Fruit fly (Drosophila melanogaster) whole organism, embryonic: ENCODE results near the gene stas.
A peak's percentile ranks its signal among the peaks of the same experiment; 100 is the strongest.

Experiments
- Asciz ChIP-seq: fragments of 200-800 bp; sonication (Bioruptor generic); optimal IDR thresholded peaks from 2 replicates; lab custom pipeline; 2017; ENCODE audit warnings: missing biosample characterization, mild to moderate bottlenecking, missing genetic modification characterization, missing genetic modification reagents
- CG10209 ChIP-seq: fragments of 200-800 bp; sonication (Bioruptor generic); optimal IDR thresholded peaks from 3 replicates; lab custom pipeline; 2017; ENCODE audit warnings: missing biosample characterization, mild to moderate bottlenecking, missing genetic modification characterization, missing genetic modification reagents
- CG1024 ChIP-seq: fragments of 200-800 bp; sonication (Bioruptor generic); IDR thresholded peaks from 2 replicates; pipeline ENCODE4 v1.3.6; 2022; ENCODE audit warnings: missing biosample characterization, missing genetic modification characterization
- CG10267 ChIP-seq: fragments of 200-800 bp; sonication (Bioruptor generic); optimal IDR thresholded peaks from 2 replicates; lab custom pipeline; 2018; ENCODE audit warnings: missing biosample characterization, mild to moderate bottlenecking, missing genetic modification characterization, moderate library complexity
- CG10366 ChIP-seq: fragments of 200-800 bp; sonication (Bioruptor generic); IDR thresholded peaks from 2 replicates; pipeline ENCODE4 v1.3.6; 2022; ENCODE audit warnings: missing biosample characterization, missing genetic modification characterization
- CG10959 ChIP-seq: fragments of 200-800 bp; sonication (Bioruptor generic); IDR thresholded peaks from 2 replicates; pipeline ENCODE4 v1.3.6; 2022; ENCODE audit warnings: missing biosample characterization, missing genetic modification characterization
- CG11456 ChIP-seq: fragments of 200-800 bp; sonication (Bioruptor generic); IDR thresholded peaks from 3 replicates; pipeline ENCODE4 v1.3.6; 2022; ENCODE audit warnings: missing biosample characterization, missing genetic modification characterization
- CG13424 ChIP-seq: fragments of 200-800 bp; sonication (Bioruptor generic); optimal IDR thresholded peaks from 2 replicates; lab custom pipeline; 2019; ENCODE audit warnings: missing biosample characterization, mild to moderate bottlenecking, missing genetic modification characterization, moderate library complexity
- CG14014 ChIP-seq: fragments of 200-800 bp; sonication (Bioruptor generic); IDR thresholded peaks from 2 replicates; pipeline ENCODE4 v1.3.6; 2022; ENCODE audit warnings: missing biosample characterization, missing genetic modification characterization
- CG14710 ChIP-seq: fragments of 200-800 bp; sonication (Bioruptor generic); optimal IDR thresholded peaks from 3 replicates; lab custom pipeline; 2019; ENCODE audit warnings: missing biosample characterization, mild to moderate bottlenecking, missing genetic modification characterization, moderate library complexity
- CG15479 ChIP-seq: fragments of 200-800 bp; sonication (Bioruptor generic); optimal IDR thresholded peaks from 3 replicates; lab custom pipeline; 2019; ENCODE audit warnings: missing biosample characterization, mild to moderate bottlenecking, missing genetic modification characterization, moderate library complexity
- CG17829 ChIP-seq: fragments of 200-800 bp; optimal IDR thresholded peaks from 2 replicates; lab custom pipeline; 2019; ENCODE audit warnings: missing biosample characterization, mild to moderate bottlenecking, missing genetic modification characterization, moderate library complexity
- CG1832 ChIP-seq: fragments of 200-800 bp; sonication (Bioruptor generic); optimal IDR thresholded peaks from 2 replicates; lab custom pipeline; 2017; ENCODE audit warnings: missing biosample characterization, mild to moderate bottlenecking, missing genetic modification characterization, inconsistent platforms
- CG2199 ChIP-seq: fragments of 200-800 bp; sonication (Bioruptor generic); IDR thresholded peaks from 3 replicates; pipeline ENCODE4 v1.3.6; 2022; ENCODE audit warnings: missing biosample characterization, missing genetic modification characterization
- CG2875 ChIP-seq: fragments of 200-800 bp; sonication (Bioruptor generic); optimal IDR thresholded peaks from 2 replicates; lab custom pipeline; 2017; ENCODE audit warnings: missing biosample characterization, mild to moderate bottlenecking, missing genetic modification characterization, missing genetic modification reagents
- CG6654 ChIP-seq: fragments of 200-800 bp; sonication (Bioruptor generic); optimal IDR thresholded peaks from 2 replicates; lab custom pipeline; 2017; ENCODE audit warnings: missing biosample characterization, mild to moderate bottlenecking, missing genetic modification characterization
- CG6813 ChIP-seq: fragments of 200-800 bp; sonication (Bioruptor generic); optimal IDR thresholded peaks from 2 replicates; lab custom pipeline; 2017; ENCODE audit warnings: missing biosample characterization, missing genetic modification characterization, mild to moderate bottlenecking, moderate library complexity, missing genetic modification reagents
- CG7839 ChIP-seq: fragments of 200-800 bp; sonication (Bioruptor generic); optimal IDR thresholded peaks from 3 replicates; lab custom pipeline; 2018; ENCODE audit warnings: missing biosample characterization, mild to moderate bottlenecking, missing genetic modification characterization, moderate library complexity
- CG7963 ChIP-seq: fragments of 200-800 bp; sonication (Bioruptor generic); IDR thresholded peaks from 3 replicates; pipeline ENCODE4 v1.3.6; 2022; ENCODE audit warnings: missing biosample characterization, missing genetic modification characterization; ENCODE audit not compliant: partially characterized antibody
- CG8281 ChIP-seq: fragments of 200-800 bp; sonication (Bioruptor generic); optimal IDR thresholded peaks from 2 replicates; lab custom pipeline; 2018; ENCODE audit warnings: missing biosample characterization, mild to moderate bottlenecking, missing genetic modification characterization, moderate library complexity
- CG8944 ChIP-seq: fragments of 200-800 bp; sonication (Bioruptor generic); optimal IDR thresholded peaks from 3 replicates; lab custom pipeline; 2016; ENCODE audit warnings: missing biosample characterization, missing genetic modification characterization
- CG9609 ChIP-seq: fragments of 200-800 bp; sonication (Bioruptor generic); optimal IDR thresholded peaks from 3 replicates; lab custom pipeline; 2016; ENCODE audit warnings: missing biosample characterization, missing genetic modification characterization
- Camta ChIP-seq: fragments of 200-800 bp; sonication (Bioruptor generic); optimal IDR thresholded peaks from 2 replicates; lab custom pipeline; 2016; ENCODE audit warnings: missing biosample characterization, missing genetic modification characterization
- Dfd ChIP-seq, 2 experiments: fragments of >200 bp; optimal IDR thresholded peaks; 2 replicates each; lab custom pipeline; 2017; ENCODE audit warnings: missing biosample characterization in 2 of 2, missing genetic modification characterization in 2 of 2
- Dip2 ChIP-seq: fragments of 200-800 bp; sonication (Bioruptor generic); IDR thresholded peaks from 2 replicates; pipeline ENCODE4 v1.3.6; 2022; ENCODE audit warnings: missing biosample characterization, missing genetic modification characterization
- Eip74EF ChIP-seq, 2 experiments: fragments of 200-800 bp in 1 of 2; fragments of >200 bp in 1 of 2; sonication (Bioruptor generic) in 1 of 2; optimal IDR thresholded peaks; 2 replicates each; lab custom pipeline; 2017 to 2019; ENCODE audit warnings: missing biosample characterization in 2 of 2, missing genetic modification characterization in 2 of 2, mild to moderate bottlenecking in 1 of 2, moderate library complexity in 1 of 2
- Elba2 ChIP-seq: fragments of 200-800 bp; sonication (Bioruptor generic); optimal IDR thresholded peaks from 3 replicates; lab custom pipeline; 2016; ENCODE audit warnings: missing biosample characterization, missing genetic modification characterization
- Gsc ChIP-seq: fragments of 200-800 bp; sonication (Bioruptor generic); IDR thresholded peaks from 2 replicates; pipeline ENCODE4 v1.3.6; 2022; ENCODE audit warnings: missing biosample characterization, missing genetic modification characterization
- Hand ChIP-seq: fragments of 200-800 bp; sonication (Bioruptor generic); optimal IDR thresholded peaks from 2 replicates; lab custom pipeline; 2017; ENCODE audit warnings: mild to moderate bottlenecking, missing biosample characterization, missing genetic modification reagents, missing genetic modification characterization
- Hey ChIP-seq: fragments of 200-800 bp; sonication (Bioruptor generic); optimal IDR thresholded peaks from 3 replicates; lab custom pipeline; 2018; ENCODE audit warnings: missing biosample characterization, mild to moderate bottlenecking, missing genetic modification characterization
- Meics ChIP-seq: fragments of 200-800 bp; sonication (Bioruptor generic); optimal IDR thresholded peaks from 2 replicates; lab custom pipeline; 2017; ENCODE audit warnings: missing biosample characterization, mild to moderate bottlenecking, missing genetic modification characterization
- Optix ChIP-seq: fragments of 200-800 bp; sonication (Bioruptor generic); IDR thresholded peaks from 3 replicates; pipeline ENCODE4 v1.3.6; 2022; ENCODE audit warnings: missing biosample characterization, missing genetic modification characterization
- Taf1 ChIP-seq: fragments of 200-800 bp; sonication (Bioruptor generic); IDR thresholded peaks from 2 replicates; pipeline ENCODE4 v1.3.6; 2022; ENCODE audit warnings: missing biosample characterization, missing genetic modification characterization
- Xrp1 ChIP-seq: fragments of 200-800 bp; sonication (Bioruptor generic); IDR thresholded peaks from 2 replicates; pipeline ENCODE4 v1.3.6; 2022; ENCODE audit warnings: missing biosample characterization, missing genetic modification characterization
- ase ChIP-seq: fragments of 200-800 bp; sonication (Bioruptor generic); IDR thresholded peaks from 3 replicates; pipeline ENCODE4 v1.3.6; 2022; ENCODE audit warnings: missing biosample characterization, missing genetic modification characterization
- bab2 ChIP-seq: fragments of 200-800 bp; sonication (Bioruptor generic); optimal IDR thresholded peaks from 2 replicates; lab custom pipeline; 2016; ENCODE audit warnings: missing biosample characterization, missing genetic modification characterization
- croc ChIP-seq: fragments of 200-800 bp; sonication (Bioruptor generic); conservative IDR thresholded peaks from 3 replicates; pipeline ENCODE4 v1.3.6; 2022; ENCODE audit warnings: missing biosample characterization, missing genetic modification characterization
- dimm ChIP-seq: fragments of 200-800 bp; sonication (Bioruptor generic); IDR thresholded peaks from 2 replicates; pipeline ENCODE4 v1.3.6; 2022; ENCODE audit warnings: missing biosample characterization, missing genetic modification characterization
- emc ChIP-seq: fragments of 200-800 bp; sonication (Bioruptor generic); optimal IDR thresholded peaks from 2 replicates; lab custom pipeline; 2016; ENCODE audit warnings: missing biosample characterization, missing genetic modification characterization
- exex ChIP-seq: fragments of 200-800 bp; sonication (Bioruptor generic); optimal IDR thresholded peaks from 4 replicates; lab custom pipeline; 2018; ENCODE audit warnings: missing biosample characterization, mild to moderate bottlenecking, missing genetic modification characterization, moderate library complexity
- gem ChIP-seq: fragments of 200-800 bp; sonication (Bioruptor generic); optimal IDR thresholded peaks from 2 replicates; lab custom pipeline; 2019; ENCODE audit warnings: missing biosample characterization, mild to moderate bottlenecking, missing genetic modification characterization, moderate library complexity
- insv ChIP-seq, 2 experiments: fragments of 200-800 bp; sonication (Bioruptor generic); optimal IDR thresholded peaks; 3 replicates each; lab custom pipeline; 2016 to 2018; ENCODE audit warnings: missing biosample characterization in 2 of 2, missing genetic modification characterization in 2 of 2
- inv ChIP-seq: fragments of 200-800 bp; sonication (Bioruptor generic); IDR thresholded peaks from 2 replicates; pipeline ENCODE4 v1.3.6; 2022; ENCODE audit warnings: missing biosample characterization, missing genetic modification characterization; ENCODE audit not compliant: partially characterized antibody
- mirr ChIP-seq: fragments of 200-800 bp; sonication (Bioruptor generic); optimal IDR thresholded peaks from 3 replicates; lab custom pipeline; 2018; ENCODE audit warnings: missing biosample characterization, mild to moderate bottlenecking, missing genetic modification characterization
- p53 ChIP-seq: fragments of 200-800 bp; sonication (Bioruptor generic); optimal IDR thresholded peaks from 2 replicates; lab custom pipeline; 2016; ENCODE audit warnings: missing biosample characterization, missing genetic modification characterization
- pho ChIP-seq: fragments of 200-800 bp; sonication (Bioruptor generic); optimal IDR thresholded peaks from 2 replicates; lab custom pipeline; 2016; ENCODE audit warnings: missing biosample characterization, missing genetic modification characterization
- seq ChIP-seq: fragments of 200-800 bp; sonication (Bioruptor generic); IDR thresholded peaks from 2 replicates; pipeline ENCODE4 v1.3.6; 2022; ENCODE audit warnings: missing biosample characterization, missing genetic modification characterization
- sna ChIP-seq: fragments of 200-800 bp; sonication (Bioruptor generic); IDR thresholded peaks from 2 replicates; pipeline ENCODE4 v1.3.6; 2022; ENCODE audit warnings: missing biosample characterization, missing genetic modification characterization; ENCODE audit not compliant: partially characterized antibody
- tap ChIP-seq: fragments of 200-800 bp; optimal IDR thresholded peaks from 3 replicates; lab custom pipeline; 2019; ENCODE audit warnings: missing biosample characterization, mild to moderate bottlenecking, missing genetic modification characterization, moderate library complexity
- tin ChIP-seq: fragments of 200-800 bp; sonication (Bioruptor generic); optimal IDR thresholded peaks from 3 replicates; lab custom pipeline; 2016; ENCODE audit warnings: missing biosample characterization, missing genetic modification characterization
- wor ChIP-seq: fragments of 200-800 bp; sonication (Bioruptor generic); IDR thresholded peaks from 2 replicates; pipeline ENCODE4 v1.3.6; 2022; ENCODE audit warnings: missing biosample characterization, missing genetic modification characterization

stas gene

DNA sequence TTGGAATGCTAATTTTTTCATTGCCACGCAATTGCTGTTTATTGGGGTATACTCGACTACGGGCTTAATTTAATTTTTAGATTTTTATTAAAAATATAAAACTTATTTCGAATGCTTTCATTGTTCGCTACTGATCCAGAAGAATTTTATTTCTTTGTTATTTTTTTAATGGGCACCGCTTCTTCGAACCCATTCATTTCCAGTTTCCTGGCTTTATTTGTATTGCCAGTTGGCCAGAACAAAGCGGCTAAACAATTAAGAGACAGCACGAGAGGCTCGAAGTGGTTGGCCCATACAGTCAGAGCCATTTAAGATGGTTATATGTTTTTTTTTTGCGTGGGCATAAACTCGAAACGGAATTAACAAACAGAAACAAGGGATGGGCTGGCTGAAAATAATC is 31.9 kb downstream of the stas start (continued):
- TF ChIP-seq sna (GFP tag; lab: Robert Waterston, UW) (no peak), inv (GFP tag; lab: Robert Waterston, UW) (no peak), CG11456 (GFP tag; lab: Robert Waterston, UW) (peak; percentile 89), CG8944 (GFP tag; lab: Kevin White, UChicago) (no peak), CG2875 (peak; percentile 18), CG14014 (GFP tag; lab: Robert Waterston, UW) (peak; percentile 87), CG13424 (tag; lab: Kevin White, UChicago) (peak; percentile 75), Camta (GFP tag; lab: Kevin White, UChicago) (peak; percentile 12), Dfd (GFP tag; optimal IDR thresholded peaks at IDR 0.05; lab: Kevin White, UChicago) (no peak), bab2 (GFP tag; lab: Kevin White, UChicago) (peak; percentile 14), Optix (GFP tag; lab: Robert Waterston, UW) (peak; percentile 66; the same call in 2 of the 3 replicates), emc (GFP tag; lab: Kevin White, UChicago) (no peak), tin (peak; percentile 56), Meics (peak; percentile 85), tap (tag; lab: Kevin White, UChicago) (peak; percentile 59), CG14710 (tag; lab: Kevin White, UChicago) (peak; percentile 36), croc (GFP tag; lab: Robert Waterston, UW) (peak; percentile 58), Dip2 (GFP tag; lab: Robert Waterston, UW) (no peak), exex (tag; lab: Kevin White, UChicago) (peak; percentile 38), seq (peak; percentile 68), CG6654 (GFP tag; lab: Kevin White, UChicago) (peak; percentile 41), Gsc (GFP tag; lab: Robert Waterston, UW) (peak; percentile 47; the same call in 1 of the 2 replicates), CG9609 (GFP tag; lab: Kevin White, UChicago) (peak; percentile 11), insv (GFP tag; optimal IDR thresholded peaks at IDR 0.05; lab: Kevin White, UChicago) (no peak), CG15479 (GFP tag; lab: Kevin White, UChicago) (no peak), Hey (tag; lab: Kevin White, UChicago) (no peak), Hand (GFP tag; lab: Kevin White, UChicago) (peak; percentile 54), CG2199 (no peak), CG10366 (peak; percentile 80), Taf1 (GFP tag; lab: Robert Waterston, UW) (peak; percentile 75), CG10959 (peak; percentile 57), CG17829 (tag; lab: Kevin White, UChicago) (peak; percentile 71), ase (GFP tag; lab: Robert Waterston, UW) (peak; percentile 77), dimm (GFP tag; lab: Robert Waterston, UW) (0 out of 2 replicates have a peak, but pooled peaks have one; percentile 38), gem (tag; lab: Kevin White, UChicago) (peak; percentile 86), CG7839 (tag; lab: Kevin White, UChicago) (peak; percentile 85), CG1024 (GFP tag; lab: Robert Waterston, UW) (peak; percentile 54; the same call in 1 of the 2 replicates), CG10267 (tag; lab: Kevin White, UChicago) (peak; percentile 65), Eip74EF (GFP tag; optimal IDR thresholded peaks at IDR 0.05; lab: Kevin White, UChicago) (no peak), p53 (GFP tag; lab: Kevin White, UChicago) (no peak), CG6813 (GFP tag; lab: Kevin White, UChicago) (peak; percentile 57), CG1832 (no peak), Asciz (peak; percentile 60), CG7963 (no peak), wor (GFP tag; lab: Robert Waterston, UW) (peak; percentile 58), CG10209 (peak; percentile 78), Xrp1 (peak; percentile 86), pho (GFP tag; lab: Kevin White, UChicago) (peak; percentile 51), CG8281 (peak; percentile 24), Elba2 (GFP tag; lab: Kevin White, UChicago) (no peak), mirr (GFP tag; lab: Kevin White, UChicago) (no peak)
